Worm (Caenorhabditis elegans) whole organism, L4/young adult: ENCODE measurements around the gene H12D21.11.

Experiments used
- W03F9.2 ChIP-seq: fragments of 150-350 bp; optimal IDR thresholded peaks from 2 replicates; lab custom pipeline; 2014; ENCODE audit warnings: missing biosample characterization, missing genetic modification characterization
- dao-5 ChIP-seq: sonication (generic microtip); optimal IDR thresholded peaks from 2 replicates; lab custom pipeline; 2016; ENCODE audit warnings: missing genotype, missing genetic modification characterization, moderate library complexity, missing compliant biosample characterization
- him-1 ChIP-seq: sonication (generic microtip); optimal IDR thresholded peaks from 2 replicates; lab custom pipeline; 2016; ENCODE audit warnings: missing genotype, missing genetic modification reagents, missing genetic modification characterization, missing compliant biosample characterization

DNA sequence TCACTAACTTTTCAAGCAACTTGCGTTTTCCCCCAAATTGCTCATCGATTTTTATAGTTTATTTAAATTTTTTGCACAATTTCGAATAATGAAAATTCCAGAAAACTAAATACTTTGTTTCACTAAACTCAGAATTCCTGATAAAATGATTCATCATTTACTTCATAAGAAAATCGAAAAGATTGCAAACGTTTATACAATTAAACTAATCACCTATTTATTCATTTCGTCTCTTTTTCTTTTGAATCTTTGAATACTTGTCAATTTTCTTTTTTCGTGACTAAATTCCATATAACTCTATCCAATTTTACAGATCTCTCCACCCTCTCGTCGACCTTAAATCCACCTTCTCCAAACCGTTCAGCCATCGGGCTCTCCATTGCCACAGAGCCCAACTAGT lies 20.9 kb downstream of the H12D21.11 start, which contains the start of gene C30G7.2:
- TF ChIP-seq him-1 (tag; lab: Kevin White, UChicago) (no peak), dao-5 (no peak), W03F9.2 (tag; lab: Kevin White, UChicago) (no peak)
